Fruit fly (Drosophila melanogaster) whole organism, embryonic: ENCODE results near the gene CG5435.

Experiments used
- Bteb2 ChIP-seq: fragments of 200-800 bp; sonication (Bioruptor generic); optimal IDR thresholded peaks from 2 replicates; lab custom pipeline; 2016; ENCODE audit warnings: missing biosample characterization, missing genetic modification characterization
- CG1024 ChIP-seq: fragments of 200-800 bp; sonication (Bioruptor generic); IDR thresholded peaks from 2 replicates; pipeline ENCODE4 v1.3.6; 2022; ENCODE audit warnings: missing biosample characterization, missing genetic modification characterization
- CG10274 ChIP-seq: fragments of 200-800 bp; sonication (Bioruptor generic); optimal IDR thresholded peaks from 3 replicates; lab custom pipeline; 2017; ENCODE audit warnings: missing biosample characterization, mild to moderate bottlenecking, missing genetic modification characterization
- CG12104 ChIP-seq: fragments of 200-800 bp; sonication (Bioruptor generic); optimal IDR thresholded peaks from 3 replicates; lab custom pipeline; 2016; ENCODE audit warnings: missing biosample characterization, missing genetic modification characterization
- CG12219 ChIP-seq: fragments of 200-800 bp; sonication (Bioruptor generic); optimal IDR thresholded peaks from 3 replicates; lab custom pipeline; 2018; ENCODE audit warnings: missing biosample characterization, mild to moderate bottlenecking, missing genetic modification characterization
- CG17385 ChIP-seq: fragments of 200-800 bp; sonication (Bioruptor generic); optimal IDR thresholded peaks from 3 replicates; lab custom pipeline; 2018; ENCODE audit warnings: missing biosample characterization, mild to moderate bottlenecking, missing genetic modification characterization
- CG17612 ChIP-seq: fragments of 200-800 bp; sonication (Bioruptor generic); IDR thresholded peaks from 2 replicates; pipeline ENCODE4 v1.3.6; 2022; ENCODE audit warnings: missing biosample characterization, missing genetic modification characterization
- CG18011 ChIP-seq: fragments of 200-800 bp; sonication (Bioruptor generic); optimal IDR thresholded peaks from 2 replicates; lab custom pipeline; 2017; ENCODE audit warnings: missing biosample characterization, missing genetic modification characterization, mild to moderate bottlenecking, moderate library complexity, missing genotype
- CG2202 ChIP-seq: fragments of 200-800 bp; sonication (Bioruptor generic); optimal IDR thresholded peaks from 2 replicates; lab custom pipeline; 2018; ENCODE audit warnings: missing biosample characterization, mild to moderate bottlenecking, missing genetic modification characterization
- CG2712 ChIP-seq: fragments of 200-800 bp; optimal IDR thresholded peaks from 3 replicates; lab custom pipeline; 2019; ENCODE audit warnings: missing biosample characterization, mild to moderate bottlenecking, missing genetic modification characterization, moderate library complexity
- CG32767 ChIP-seq: fragments of 200-800 bp; sonication (Bioruptor generic); IDR thresholded peaks from 2 replicates; pipeline ENCODE4 v1.3.6; 2022; ENCODE audit warnings: missing biosample characterization, missing genetic modification characterization
- CG4820 ChIP-seq: fragments of 200-800 bp; sonication (Bioruptor generic); optimal IDR thresholded peaks from 3 replicates; lab custom pipeline; 2016; ENCODE audit warnings: missing biosample characterization, missing genetic modification characterization
- CG6791 ChIP-seq: fragments of 200-800 bp; sonication (Bioruptor generic); IDR thresholded peaks from 3 replicates; pipeline ENCODE4 v1.3.6; 2022; ENCODE audit warnings: missing biosample characterization, missing genetic modification characterization; ENCODE audit not compliant: partially characterized antibody
- CG7372 ChIP-seq: fragments of 200-800 bp; sonication (Bioruptor generic); IDR thresholded peaks from 2 replicates; pipeline ENCODE4 v1.3.6; 2022; ENCODE audit warnings: missing biosample characterization, missing genetic modification characterization
- CG8281 ChIP-seq: fragments of 200-800 bp; sonication (Bioruptor generic); optimal IDR thresholded peaks from 2 replicates; lab custom pipeline; 2018; ENCODE audit warnings: missing biosample characterization, mild to moderate bottlenecking, missing genetic modification characterization, moderate library complexity
- CG8765 ChIP-seq: fragments of 200-800 bp; sonication (Bioruptor generic); IDR thresholded peaks from 2 replicates; pipeline ENCODE4 v1.3.6; 2022; ENCODE audit warnings: missing biosample characterization, missing genetic modification characterization
- CG8924 ChIP-seq: fragments of 200-800 bp; optimal IDR thresholded peaks from 3 replicates; lab custom pipeline; 2019; ENCODE audit warnings: missing biosample characterization, mild to moderate bottlenecking, missing genetic modification characterization, moderate library complexity
- CG9609 ChIP-seq: fragments of 200-800 bp; sonication (Bioruptor generic); optimal IDR thresholded peaks from 3 replicates; lab custom pipeline; 2016; ENCODE audit warnings: missing biosample characterization, missing genetic modification characterization
- CG9817 ChIP-seq: fragments of 200-800 bp; sonication (Bioruptor generic); optimal IDR thresholded peaks from 2 replicates; lab custom pipeline; 2018; ENCODE audit warnings: missing biosample characterization, mild to moderate bottlenecking, missing genetic modification characterization, moderate library complexity
- CrebB ChIP-seq: fragments of 200-800 bp; sonication (Bioruptor generic); optimal IDR thresholded peaks from 3 replicates; lab custom pipeline; 2018; ENCODE audit warnings: missing biosample characterization, mild to moderate bottlenecking, missing genetic modification characterization
- Dad ChIP-seq: fragments of 200-800 bp; sonication (Bioruptor generic); optimal IDR thresholded peaks from 3 replicates; lab custom pipeline; 2016; ENCODE audit warnings: missing biosample characterization, missing genetic modification characterization
- Drgx ChIP-seq: fragments of 200-800 bp; sonication (Bioruptor generic); IDR thresholded peaks from 2 replicates; pipeline ENCODE4 v1.3.6; 2022; ENCODE audit warnings: missing biosample characterization, missing genetic modification characterization
- Gsc ChIP-seq: fragments of 200-800 bp; sonication (Bioruptor generic); IDR thresholded peaks from 2 replicates; pipeline ENCODE4 v1.3.6; 2022; ENCODE audit warnings: missing biosample characterization, missing genetic modification characterization
- Hand ChIP-seq: fragments of 200-800 bp; sonication (Bioruptor generic); optimal IDR thresholded peaks from 2 replicates; lab custom pipeline; 2017; ENCODE audit warnings: mild to moderate bottlenecking, missing biosample characterization, missing genetic modification reagents, missing genetic modification characterization
- HmgD ChIP-seq: fragments of 200-800 bp; sonication (Bioruptor generic); optimal IDR thresholded peaks from 3 replicates; lab custom pipeline; 2016; ENCODE audit warnings: missing biosample characterization, missing genetic modification characterization
- MESR4 ChIP-seq: fragments of 200-800 bp; sonication (Bioruptor generic); optimal IDR thresholded peaks from 2 replicates; lab custom pipeline; 2018; ENCODE audit warnings: missing biosample characterization, mild to moderate bottlenecking, missing genetic modification characterization, moderate library complexity
- Nf-YC ChIP-seq: fragments of 200-800 bp; optimal IDR thresholded peaks from 3 replicates; lab custom pipeline; 2019; ENCODE audit warnings: missing biosample characterization, mild to moderate bottlenecking, missing genetic modification characterization, moderate library complexity
- Oli ChIP-seq: fragments of 200-800 bp; sonication (Bioruptor generic); optimal IDR thresholded peaks from 2 replicates; lab custom pipeline; 2018; ENCODE audit warnings: missing biosample characterization, mild to moderate bottlenecking, missing genetic modification characterization, moderate library complexity
- Pdp1 ChIP-seq, 2 experiments: fragments of 200-800 bp; sonication (Bioruptor generic); optimal IDR thresholded peaks; 3 replicates each; lab custom pipeline; 2016; ENCODE audit warnings: missing biosample characterization in 2 of 2, missing genetic modification characterization in 2 of 2, mild to moderate bottlenecking in 1 of 2, moderate library complexity in 1 of 2
- az2 ChIP-seq: fragments of 200-800 bp; sonication (Bioruptor generic); optimal IDR thresholded peaks from 3 replicates; lab custom pipeline; 2016; ENCODE audit warnings: missing biosample characterization, missing genetic modification characterization
- bcd ChIP-seq: fragments of 200-800 bp; sonication (Bioruptor generic); optimal IDR thresholded peaks from 2 replicates; lab custom pipeline; 2017; ENCODE audit warnings: missing biosample characterization, mild to moderate bottlenecking, missing genetic modification characterization
- bsh ChIP-seq, 2 experiments: fragments of 200-800 bp; sonication (Bioruptor generic); optimal IDR thresholded peaks; 2 replicates each; lab custom pipeline; 2017 to 2018; ENCODE audit warnings: mild to moderate bottlenecking in 2 of 2, missing biosample characterization in 2 of 2, missing genetic modification characterization in 2 of 2, moderate library complexity in 1 of 2
- cato ChIP-seq: fragments of 200-800 bp; sonication (Bioruptor generic); optimal IDR thresholded peaks from 2 replicates; lab custom pipeline; 2016; ENCODE audit warnings: missing biosample characterization, missing genetic modification characterization, borderline replicate concordance
- dm ChIP-seq: fragments of 200-800 bp; sonication (Bioruptor generic); optimal IDR thresholded peaks from 3 replicates; lab custom pipeline; 2016; ENCODE audit warnings: missing biosample characterization, missing genetic modification characterization
- dmrt99B ChIP-seq: fragments of 200-800 bp; sonication (Bioruptor generic); optimal IDR thresholded peaks from 2 replicates; lab custom pipeline; 2018; ENCODE audit warnings: missing biosample characterization, mild to moderate bottlenecking, missing genetic modification characterization, moderate library complexity
- emc ChIP-seq: fragments of 200-800 bp; sonication (Bioruptor generic); optimal IDR thresholded peaks from 2 replicates; lab custom pipeline; 2016; ENCODE audit warnings: missing biosample characterization, missing genetic modification characterization
- gro ChIP-seq: fragments of 200-800 bp; sonication (Bioruptor generic); optimal IDR thresholded peaks from 2 replicates; lab custom pipeline; 2016; ENCODE audit warnings: missing biosample characterization, missing genetic modification characterization
- klu ChIP-seq: fragments of 200-800 bp; sonication (Bioruptor generic); IDR thresholded peaks from 2 replicates; pipeline ENCODE4 v1.3.6; 2022; ENCODE audit warnings: missing biosample characterization, missing genetic modification characterization
- lab ChIP-seq: fragments of 200-800 bp; sonication (Bioruptor generic); optimal IDR thresholded peaks from 3 replicates; lab custom pipeline; 2017; ENCODE audit warnings: missing biosample characterization, missing genetic modification characterization, mild to moderate bottlenecking, moderate library complexity, missing genetic modification reagents
- lilli ChIP-seq: fragments of 200-800 bp; sonication (Bioruptor generic); optimal IDR thresholded peaks from 3 replicates; lab custom pipeline; 2016; ENCODE audit warnings: missing biosample characterization, missing genetic modification characterization
- oc ChIP-seq: fragments of 200-800 bp; sonication (Bioruptor generic); optimal IDR thresholded peaks from 2 replicates; lab custom pipeline; 2018; ENCODE audit warnings: missing biosample characterization, mild to moderate bottlenecking, missing genetic modification characterization, moderate library complexity
- pfk ChIP-seq: fragments of 200-800 bp; sonication (Bioruptor generic); optimal IDR thresholded peaks from 2 replicates; lab custom pipeline; 2018; ENCODE audit warnings: missing biosample characterization, mild to moderate bottlenecking, missing genetic modification characterization, moderate library complexity
- pzg ChIP-seq: fragments of 200-800 bp; sonication (Bioruptor generic); optimal IDR thresholded peaks from 3 replicates; lab custom pipeline; 2018; ENCODE audit warnings: missing biosample characterization, mild to moderate bottlenecking, missing genetic modification characterization, moderate library complexity
- salm ChIP-seq: fragments of 200-800 bp; sonication (Bioruptor generic); optimal IDR thresholded peaks from 2 replicates; lab custom pipeline; 2018; ENCODE audit warnings: missing biosample characterization, mild to moderate bottlenecking, missing genetic modification characterization
- schlank ChIP-seq: fragments of 200-800 bp; sonication (Bioruptor generic); optimal IDR thresholded peaks from 2 replicates; lab custom pipeline; 2018; ENCODE audit warnings: missing biosample characterization, mild to moderate bottlenecking, missing genetic modification characterization
- seq ChIP-seq: fragments of 200-800 bp; sonication (Bioruptor generic); IDR thresholded peaks from 2 replicates; pipeline ENCODE4 v1.3.6; 2022; ENCODE audit warnings: missing biosample characterization, missing genetic modification characterization
- ssp ChIP-seq: fragments of 200-800 bp; sonication (Bioruptor generic); IDR thresholded peaks from 2 replicates; pipeline ENCODE4 v1.3.6; 2022; ENCODE audit warnings: missing biosample characterization, missing genetic modification characterization
- tap ChIP-seq: fragments of 200-800 bp; optimal IDR thresholded peaks from 3 replicates; lab custom pipeline; 2019; ENCODE audit warnings: missing biosample characterization, mild to moderate bottlenecking, missing genetic modification characterization, moderate library complexity
- tgo ChIP-seq: fragments of 200-800 bp; sonication (Bioruptor generic); IDR thresholded peaks from 3 replicates; pipeline ENCODE4 v1.3.6; 2022; ENCODE audit warnings: missing biosample characterization, missing genetic modification characterization
- ttk ChIP-seq: fragments of 200-800 bp; sonication (Bioruptor generic); IDR thresholded peaks from 2 replicates; pipeline ENCODE4 v2.1.2; 2022; ENCODE audit warnings: missing biosample characterization, missing genetic modification characterization
- twi ChIP-seq: fragments of 200-800 bp; optimal IDR thresholded peaks from 2 replicates; lab custom pipeline; 2019; ENCODE audit warnings: missing biosample characterization, mild to moderate bottlenecking, missing genetic modification characterization, moderate library complexity

Gene CG5435

DNA sequence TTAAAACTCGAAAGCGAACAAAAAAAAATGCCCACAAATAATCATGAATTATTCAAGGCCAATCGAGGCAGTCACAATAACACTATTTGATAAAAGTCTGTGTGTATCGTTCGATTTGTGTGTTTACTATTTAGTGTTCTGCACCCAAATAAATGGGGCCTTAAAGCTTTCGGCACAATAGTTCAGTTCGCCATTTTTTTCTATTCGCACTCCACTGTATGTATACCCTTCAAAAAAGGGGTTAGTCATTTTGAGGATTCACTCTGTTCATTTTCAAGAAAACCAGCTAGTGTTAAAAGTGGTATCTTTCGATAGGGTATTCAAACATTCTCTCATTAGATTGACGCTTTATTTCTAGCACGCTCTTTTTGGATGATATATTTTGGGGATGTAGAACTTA, 37.0 kb upstream of the CG5435 start (continued):
- TF ChIP-seq tgo (GFP tag; lab: Robert Waterston, UW) (peak; percentile 34; the same call in 1 of the 3 replicates), ssp (no peak), emc (peak; percentile 33), pfk (GFP tag; lab: Kevin White, UChicago) (no peak), Pdp1 (GFP tag; optimal IDR thresholded peaks at IDR 0.05; lab: Kevin White, UChicago) (peak; percentile 38 to 39), HmgD (GFP tag; lab: Kevin White, UChicago) (no peak), CG2712 (no peak), Oli (tag; lab: Kevin White, UChicago) (no peak), ttk (GFP tag; lab: Robert Waterston, UW) (no peak), CG17612 (GFP tag; lab: Robert Waterston, UW) (no peak), Dad (peak; percentile 16), gro (GFP tag; lab: Kevin White, UChicago) (peak; percentile 92), tap (tag; lab: Kevin White, UChicago) (no peak), CG8281 (tag; lab: Kevin White, UChicago) (peak; percentile 16), pzg (GFP tag; lab: Kevin White, UChicago) (no peak), salm (no peak), cato (GFP tag; lab: Kevin White, UChicago) (no peak), twi (tag; lab: Kevin White, UChicago) (no peak), schlank (tag; lab: Kevin White, UChicago) (peak; percentile 63), Bteb2 (GFP tag; lab: Kevin White, UChicago) (peak; percentile 13), seq (GFP tag; lab: Robert Waterston, UW) (peak; percentile 50; the same call in 1 of the 2 replicates), Drgx (GFP tag; lab: Robert Waterston, UW) (no peak), bcd (GFP tag; lab: Kevin White, UChicago) (peak; percentile 60), CG17385 (GFP tag; lab: Kevin White, UChicago) (peak; percentile 40), CG6791 (GFP tag; lab: Robert Waterston, UW) (no peak), CG8765 (GFP tag; lab: Robert Waterston, UW) (no peak), CG4820 (no peak), CG1024 (GFP tag; lab: Robert Waterston, UW) (no peak), lilli (peak; percentile 85), CG9609 (GFP tag; lab: Kevin White, UChicago) (no peak), CG18011 (GFP tag; lab: Kevin White, UChicago) (peak; percentile 62), Hand (GFP tag; lab: Kevin White, UChicago) (peak; percentile 41), Nf-YC (tag; lab: Kevin White, UChicago) (no peak), dmrt99B (tag; lab: Kevin White, UChicago) (no peak), CG32767 (GFP tag; lab: Robert Waterston, UW) (no peak), klu (GFP tag; lab: Robert Waterston, UW) (no peak), lab (peak; percentile 85), CG8924 (tag; lab: Kevin White, UChicago) (peak; percentile 17), CG10274 (GFP tag; lab: Kevin White, UChicago) (peak; percentile 22), bsh (GFP tag; optimal IDR thresholded peaks at IDR 0.05; lab: Kevin White, UChicago) (no peak), CrebB (peak; percentile 12), CG7372 (GFP tag; lab: Robert Waterston, UW) (no peak), oc (no peak), CG9817 (tag; lab: Kevin White, UChicago) (peak; percentile 66), Gsc (no peak), MESR4 (GFP tag; lab: Kevin White, UChicago) (no peak), CG2202 (tag; lab: Kevin White, UChicago) (no peak), az2 (no peak), CG12104 (GFP tag; lab: Kevin White, UChicago) (peak; percentile 22), CG12219 (GFP tag; lab: Kevin White, UChicago) (no peak), dm (GFP tag; lab: Kevin White, UChicago) (peak; percentile 1)
